Worm (Caenorhabditis elegans) whole organism, L1 larva: ENCODE measurements around the gene unc-105.

Experiments
- ceh-90 ChIP-seq: sonication (generic microtip); optimal IDR thresholded peaks from 2 replicates; lab custom pipeline; 2016; ENCODE audit warnings: missing genetic modification characterization, missing compliant biosample characterization
- fkh-10 ChIP-seq: sonication (generic microtip); optimal IDR thresholded peaks from 2 replicates; lab custom pipeline; 2017; ENCODE audit warnings: missing biosample characterization, missing genetic modification reagents, missing genetic modification characterization
- lin-39 ChIP-seq: fragments of 150-350 bp; optimal IDR thresholded peaks from 2 replicates; lab custom pipeline; 2014; ENCODE audit warnings: missing biosample characterization, missing genetic modification reagents, missing genetic modification characterization
- mep-1 ChIP-seq: fragments of 150-350 bp; optimal IDR thresholded peaks from 2 replicates; lab custom pipeline; 2014; ENCODE audit warnings: missing biosample characterization, missing genetic modification characterization
- nhr-19 ChIP-seq: fragments of 200-800 bp; sonication (Bioruptor generic); conservative IDR thresholded peaks from 2 replicates; pipeline ENCODE4 v1.3.6; 2022; ENCODE audit warnings: missing genetic modification characterization, missing compliant biosample characterization
- nhr-28 ChIP-seq: fragments of 150-350 bp; optimal IDR thresholded peaks from 2 replicates; lab custom pipeline; 2014; ENCODE audit warnings: missing biosample characterization, missing genetic modification characterization
- pqm-1 ChIP-seq: sonication (generic microtip); optimal IDR thresholded peaks from 3 replicates; lab custom pipeline; 2017; ENCODE audit warnings: missing biosample characterization, missing genetic modification characterization
- tbx-2 ChIP-seq: sonication (generic microtip); optimal IDR thresholded peaks from 2 replicates; lab custom pipeline; 2016; ENCODE audit warnings: missing genetic modification characterization, missing compliant biosample characterization
- tlp-1 ChIP-seq: fragments of 150-350 bp; optimal IDR thresholded peaks from 2 replicates; lab custom pipeline; 2014; ENCODE audit warnings: missing biosample characterization, missing genetic modification characterization
- unc-62 ChIP-seq: fragments of 150-350 bp; optimal IDR thresholded peaks from 2 replicates; lab custom pipeline; 2014; ENCODE audit warnings: missing biosample characterization, missing genetic modification reagents, missing genetic modification characterization
- ztf-11 ChIP-seq, 2 experiments: sonication (generic microtip); optimal IDR thresholded peaks; 2 replicates each; lab custom pipeline; 2016 to 2017; ENCODE audit warnings: missing genetic modification characterization in 2 of 2, missing biosample characterization in 1 of 2, missing compliant biosample characterization in 1 of 2

DNA sequence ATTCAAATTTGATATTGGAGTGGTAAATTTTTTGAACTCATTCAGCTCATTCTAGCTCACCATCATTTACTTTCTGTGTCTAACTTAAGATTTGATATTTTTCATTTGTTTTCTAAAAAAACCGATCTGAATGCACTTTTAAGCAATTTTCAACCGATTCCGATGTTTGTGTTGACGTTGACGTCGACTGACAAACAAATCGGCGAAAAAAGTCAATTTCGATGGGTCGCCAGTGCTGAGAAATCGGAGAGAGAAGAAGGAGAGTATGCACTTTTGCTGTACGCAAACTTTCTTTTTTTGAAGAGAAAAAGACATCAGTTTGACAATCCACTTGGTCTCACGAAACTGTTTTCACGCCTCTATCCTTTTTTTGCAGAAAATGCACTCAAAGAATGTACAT is 9.2 kb downstream of the unc-105 start:
- TF ChIP-seq fkh-10 (GFP tag; lab: Kevin White, UChicago) (no peak), unc-62 (GFP tag; lab: Kevin White, UChicago) (no peak), tbx-2 (tag; lab: Kevin White, UChicago) (no peak), ceh-90 (tag; lab: Kevin White, UChicago) (no peak), tlp-1 (tag; lab: Kevin White, UChicago) (no peak), pqm-1 (tag; lab: Kevin White, UChicago) (no peak), nhr-28 (tag; lab: Kevin White, UChicago) (no peak), lin-39 (tag; lab: Kevin White, UChicago) (no peak), mep-1 (no peak), nhr-19 (GFP tag; lab: Robert Waterston, UW) (no peak), ztf-11 (tag; optimal IDR thresholded peaks at IDR 0.05; lab: Kevin White, UChicago) (no peak)
